Worm (Caenorhabditis elegans) whole organism, young adult: Measurements from ENCODE around the gene twk-26.

Experiments
- B0035.1 ChIP-seq: sonication (generic microtip); optimal IDR thresholded peaks from 2 replicates; lab custom pipeline; 2016; ENCODE audit warnings: missing genetic modification characterization, mild to moderate bottlenecking, missing compliant biosample characterization, missing genotype, missing genetic modification reagents
- C17E4.6 ChIP-seq: fragments of 200-800 bp; sonication (Bioruptor generic); IDR thresholded peaks from 2 replicates; pipeline ENCODE4 v1.3.6; 2022; ENCODE audit warnings: missing genetic modification reagents, missing genetic modification characterization, missing compliant biosample characterization
- K11D2.4 ChIP-seq: fragments of 200-800 bp; sonication (Bioruptor generic); IDR thresholded peaks from 2 replicates; pipeline ENCODE4 v1.3.6; 2022; ENCODE audit warnings: missing genetic modification reagents, missing genetic modification characterization, missing compliant biosample characterization
- K12H6.12 ChIP-seq: fragments of 200-800 bp; sonication (Bioruptor generic); optimal IDR thresholded peaks from 2 replicates; lab custom pipeline; 2018; ENCODE audit warnings: mild to moderate bottlenecking, missing genetic modification characterization, missing compliant biosample characterization
- ZK185.1 ChIP-seq: sonication (generic microtip); optimal IDR thresholded peaks from 2 replicates; lab custom pipeline; 2016; ENCODE audit warnings: mild to moderate bottlenecking, missing genetic modification characterization, missing compliant biosample characterization; ENCODE audit not compliant: poor library complexity, severe bottlenecking
- athp-1 ChIP-seq: sonication (generic microtip); optimal IDR thresholded peaks from 2 replicates; lab custom pipeline; 2017; ENCODE audit warnings: mild to moderate bottlenecking, missing genetic modification characterization, missing compliant biosample characterization
- attf-6 ChIP-seq: fragments of 200-800 bp; sonication (Bioruptor generic); IDR thresholded peaks from 2 replicates; pipeline ENCODE4 v1.3.6; 2022; ENCODE audit warnings: missing genetic modification reagents, missing genetic modification characterization, missing compliant biosample characterization
- cebp-1 ChIP-seq, 2 experiments: fragments of 200-800 bp in 1 of 2; sonication (Bioruptor generic) in 1 of 2; sonication (generic microtip) in 1 of 2; IDR thresholded peaks in 1 of 2; optimal IDR thresholded peaks in 1 of 2; 2 replicates each; pipeline versions ENCODE4 v1.3.6 to Lab custom; 2017 to 2022; ENCODE audit warnings: missing compliant biosample characterization in 2 of 2, missing genetic modification characterization in 2 of 2, mild to moderate bottlenecking in 1 of 2, missing genetic modification reagents in 1 of 2, moderate library complexity in 1 of 2
- chd-7 ChIP-seq: sonication (generic microtip); optimal IDR thresholded peaks from 2 replicates; lab custom pipeline; 2016; ENCODE audit warnings: mild to moderate bottlenecking, missing genetic modification characterization, moderate library complexity, missing compliant biosample characterization
- dox-1 ChIP-seq: fragments of 200-800 bp; sonication (Bioruptor generic); IDR thresholded peaks from 2 replicates; pipeline ENCODE4 v1.3.6; 2022; ENCODE audit warnings: missing genetic modification reagents, missing genetic modification characterization, missing compliant biosample characterization
- dpff-1 ChIP-seq: sonication (generic microtip); optimal IDR thresholded peaks from 2 replicates; lab custom pipeline; 2017; ENCODE audit warnings: mild to moderate bottlenecking, missing genetic modification characterization, missing compliant biosample characterization
- gei-17 ChIP-seq: fragments of 200-800 bp; sonication (Bioruptor generic); optimal IDR thresholded peaks from 2 replicates; lab custom pipeline; 2018; ENCODE audit warnings: mild to moderate bottlenecking, missing genetic modification characterization, missing compliant biosample characterization
- hlh-26 ChIP-seq: fragments of 200-800 bp; sonication (Bioruptor generic); conservative IDR thresholded peaks from 2 replicates; pipeline ENCODE4 v1.3.6; 2022; ENCODE audit warnings: missing genetic modification reagents, missing genetic modification characterization, missing compliant biosample characterization
- hmg-1.2 ChIP-seq: fragments of 200-800 bp; sonication (Bioruptor generic); IDR thresholded peaks from 2 replicates; pipeline ENCODE4 v1.3.6; 2022; ENCODE audit warnings: missing genetic modification reagents, missing genetic modification characterization, missing compliant biosample characterization
- lin-40 ChIP-seq: sonication (generic microtip); optimal IDR thresholded peaks from 2 replicates; lab custom pipeline; 2016; ENCODE audit warnings: missing genetic modification characterization, mild to moderate bottlenecking, missing compliant biosample characterization, missing genotype, missing genetic modification reagents
- lsl-1 ChIP-seq: fragments of 200-800 bp; sonication (Bioruptor generic); optimal IDR thresholded peaks from 2 replicates; lab custom pipeline; 2018; ENCODE audit warnings: mild to moderate bottlenecking, missing genetic modification characterization, moderate library complexity, missing compliant biosample characterization
- madf-10 ChIP-seq: sonication (generic microtip); optimal IDR thresholded peaks from 2 replicates; lab custom pipeline; 2016; ENCODE audit warnings: mild to moderate bottlenecking, missing genetic modification characterization, missing compliant biosample characterization
- madf-3 ChIP-seq: fragments of 200-800 bp; sonication (Bioruptor generic); IDR thresholded peaks from 2 replicates; pipeline ENCODE4 v1.3.6; 2022; ENCODE audit warnings: missing genetic modification reagents, missing genetic modification characterization, missing compliant biosample characterization
- mel-28 ChIP-seq: sonication (generic microtip); optimal IDR thresholded peaks from 2 replicates; lab custom pipeline; 2016; ENCODE audit warnings: borderline replicate concordance, mild to moderate bottlenecking, missing genetic modification characterization, missing compliant biosample characterization
- nhr-80 ChIP-seq: sonication (generic microtip); optimal IDR thresholded peaks from 2 replicates; lab custom pipeline; 2016; ENCODE audit warnings: missing genetic modification characterization, missing compliant biosample characterization
- nhr-90 ChIP-seq: sonication (generic microtip); optimal IDR thresholded peaks from 2 replicates; lab custom pipeline; 2016; ENCODE audit warnings: missing genotype, mild to moderate bottlenecking, missing genetic modification characterization, missing compliant biosample characterization
- rpc-1 ChIP-seq, 2 experiments: fragments of 150-350 bp in 1 of 2; sonication (generic microtip) in 1 of 2; optimal IDR thresholded peaks; 2 replicates each; lab custom pipeline; 2014 to 2018; ENCODE audit warnings: missing biosample characterization in 1 of 2, missing genetic modification characterization in 1 of 2, missing genetic modification reagents in 1 of 2, missing genotype in 1 of 2
- snpc-1.1 ChIP-seq: sonication (generic microtip); optimal IDR thresholded peaks from 2 replicates; lab custom pipeline; 2017; ENCODE audit warnings: missing genetic modification characterization, mild to moderate bottlenecking, missing compliant biosample characterization, antibody characterized with exemption, moderate library complexity, missing genotype, missing genetic modification reagents; ENCODE audit not compliant: insufficient read depth
- snpc-3.4 ChIP-seq: sonication (generic microtip); optimal IDR thresholded peaks from 2 replicates; lab custom pipeline; 2017; ENCODE audit warnings: missing genetic modification characterization, mild to moderate bottlenecking, missing compliant biosample characterization, antibody characterized with exemption, moderate library complexity, missing genotype, missing genetic modification reagents
- snpc-4 ChIP-seq, 5 experiments: fragments of 150-350 bp in 1 of 5; sonication (generic microtip) in 4 of 5; optimal IDR thresholded peaks; 2 replicates each; lab custom pipeline; 2014 to 2018; ENCODE audit warnings: missing genetic modification characterization in 5 of 5, missing biosample characterization in 3 of 5, antibody characterized with exemption in 2 of 5, mild to moderate bottlenecking in 2 of 5, missing compliant biosample characterization in 2 of 5, missing genotype in 2 of 5, moderate library complexity in 2 of 5, missing genetic modification reagents in 1 of 5
- somi-1 ChIP-seq: fragments of 200-800 bp; sonication (Bioruptor generic); optimal IDR thresholded peaks from 2 replicates; lab custom pipeline; 2018; ENCODE audit warnings: mild to moderate bottlenecking, missing genetic modification characterization, missing compliant biosample characterization
- tlf-1 ChIP-seq: fragments of 200-800 bp; sonication (Bioruptor generic); optimal IDR thresholded peaks from 2 replicates; lab custom pipeline; 2018; ENCODE audit warnings: mild to moderate bottlenecking, missing genetic modification characterization, missing compliant biosample characterization
- xnd-1 ChIP-seq: sonication (generic microtip); optimal IDR thresholded peaks from 2 replicates; lab custom pipeline; 2016; ENCODE audit warnings: missing genotype, missing genetic modification reagents, missing genetic modification characterization, missing compliant biosample characterization
- zfh-2 ChIP-seq: fragments of 200-800 bp; sonication (Bioruptor generic); conservative IDR thresholded peaks from 2 replicates; pipeline ENCODE4 v1.3.6; 2022; ENCODE audit warnings: missing genetic modification reagents, missing genetic modification characterization, missing compliant biosample characterization
- ztf-25 ChIP-seq: fragments of 200-800 bp; sonication (Bioruptor generic); IDR thresholded peaks from 2 replicates; pipeline ENCODE4 v1.3.6; 2022; ENCODE audit warnings: missing genetic modification reagents, missing genetic modification characterization, missing compliant biosample characterization

twk-26 gene

DNA sequence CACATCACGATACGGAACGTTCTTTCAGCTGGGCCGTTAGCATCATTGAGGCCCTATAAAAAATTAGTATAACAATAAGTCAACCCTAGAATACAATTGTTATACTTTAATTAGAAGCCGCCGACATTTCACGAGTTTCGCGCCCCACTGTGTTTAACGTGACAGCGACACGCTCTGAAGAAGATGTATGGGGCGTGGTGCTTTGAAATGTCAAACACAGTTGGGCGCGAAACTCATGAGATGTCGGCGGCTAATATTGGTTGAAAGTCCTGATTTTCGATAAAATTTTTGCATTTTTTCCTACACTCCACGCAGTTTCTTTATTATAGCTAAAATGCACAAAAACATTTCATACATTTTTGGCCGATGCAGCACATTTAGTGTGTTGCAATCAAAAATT lies 1.5 kb upstream of the twk-26 start:
- TF ChIP-seq K11D2.4 (no peak), snpc-1.1 (peak; percentile 53), snpc-3.4 (tag; lab: Kevin White, UChicago) (peak; percentile 23), snpc-4 (GFP tag; optimal IDR thresholded peaks at IDR 0.05; lab: Kevin White, UChicago) (peak; percentile 71), snpc-4 (tag; optimal IDR thresholded peaks at IDR 0.05; lab: Kevin White, UChicago) (peak in 3 of 4 experiments; percentile 56 to 93 (median 87)), athp-1 (tag; lab: Kevin White, UChicago) (no peak)

DNA sequence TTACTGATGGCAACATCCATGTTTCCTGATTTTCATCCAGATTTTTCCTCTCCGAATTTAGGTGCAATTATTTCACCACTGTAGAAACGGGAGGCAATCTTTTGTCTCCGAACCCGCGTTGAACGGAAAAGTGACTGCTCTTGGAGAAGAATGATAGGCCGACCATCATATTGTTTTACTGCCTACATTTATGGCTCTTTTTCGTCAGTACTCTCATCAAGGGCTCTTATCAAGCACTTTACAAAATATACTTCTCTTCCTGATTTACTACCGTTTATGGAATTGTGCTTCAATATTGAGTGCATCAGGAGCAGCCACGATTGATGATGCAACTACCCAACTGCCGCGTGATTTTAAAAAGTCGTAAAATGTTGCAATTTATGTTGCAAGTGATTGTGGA lies 230 bp downstream of the twk-26 start:
- no peak for TF ChIP-seq cebp-1 (GFP tag; IDR thresholded peaks at IDR 0.05; lab: Robert Waterston, UW)
- no peak for TF ChIP-seq cebp-1 (tag; optimal IDR thresholded peaks at IDR 0.05; lab: Kevin White, UChicago)
- no peak for TF ChIP-seq rpc-1 (optimal IDR thresholded peaks at IDR 0.05; lab: Kevin White, UChicago)
- TF ChIP-seq rpc-1 (tag; optimal IDR thresholded peaks at IDR 0.05; lab: Kevin White, UChicago) = no peak
- no peak for TF ChIP-seq nhr-80 (tag; lab: Kevin White, UChicago)
- TF ChIP-seq lsl-1 (GFP tag; lab: Kevin White, UChicago) = no peak
- no peak for TF ChIP-seq nhr-90
- TF ChIP-seq tlf-1 (GFP tag; lab: Kevin White, UChicago) = no peak
- TF ChIP-seq chd-7 (tag; lab: Kevin White, UChicago) = no peak
- TF ChIP-seq somi-1 (GFP tag; lab: Kevin White, UChicago) = no peak
- TF ChIP-seq hlh-26 (GFP tag; lab: Robert Waterston, UW) = no peak

DNA sequence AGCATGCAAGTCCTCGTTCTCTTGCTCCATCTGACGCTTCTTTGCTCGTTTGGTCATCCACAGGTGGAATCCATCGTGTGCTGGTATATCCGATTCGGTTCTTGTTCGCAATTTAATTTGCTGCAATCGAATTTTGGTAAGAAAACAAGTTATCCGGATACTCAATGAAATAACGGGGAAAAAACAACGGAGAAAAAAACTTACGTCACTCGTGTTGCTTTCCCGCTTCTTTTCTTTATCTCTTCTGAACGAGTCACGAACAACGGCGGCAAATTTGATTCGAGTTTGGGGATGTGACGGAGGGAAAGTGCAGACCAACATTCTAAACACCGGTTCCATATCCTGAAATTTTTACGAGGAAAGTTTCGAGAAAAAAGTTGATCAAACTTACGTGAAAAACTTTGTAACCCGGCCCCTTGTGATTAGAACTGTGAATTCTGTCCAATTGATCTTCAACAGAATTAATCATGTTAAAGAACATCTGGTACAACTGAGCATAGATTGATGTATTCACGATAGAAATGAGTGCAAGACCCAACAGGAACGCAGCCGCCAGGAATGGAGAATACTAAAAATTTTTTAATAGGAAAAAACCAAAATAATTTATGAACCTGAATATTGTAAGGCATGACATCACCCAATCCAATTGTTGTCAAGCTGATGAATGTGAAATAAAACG lies 3.2 kb downstream of the twk-26 start:
- TF ChIP-seq dpff-1 (tag; lab: Kevin White, UChicago) (no peak), zfh-2 (no peak), C17E4.6 (GFP tag; lab: Robert Waterston, UW) (no peak), mel-28 (tag; lab: Kevin White, UChicago) (no peak), xnd-1 (tag; lab: Kevin White, UChicago) (no peak), somi-1 (GFP tag; lab: Kevin White, UChicago) (no peak)

ce11 chrX:3049233-3049632 lies 5.4 kb downstream of the twk-26 start:
- TF ChIP-seq K12H6.12 (peak; percentile 50), nhr-80 (tag; lab: Kevin White, UChicago) (peak; percentile 67), dox-1 (GFP tag; lab: Robert Waterston, UW) (peak; percentile 66; the same call in 1 of the 2 replicates), madf-10 (tag; lab: Kevin White, UChicago) (no peak), ztf-25 (no peak), zfh-2 (peak; percentile 81), madf-3 (GFP tag; lab: Robert Waterston, UW) (no peak), B0035.1 (tag; lab: Kevin White, UChicago) (no peak), lin-40 (peak; percentile 29), hmg-1.2 (GFP tag; lab: Robert Waterston, UW) (peak; percentile 82; the same call in 1 of the 2 replicates), cebp-1 (GFP tag; IDR thresholded peaks at IDR 0.05; lab: Robert Waterston, UW) (no peak), cebp-1 (tag; optimal IDR thresholded peaks at IDR 0.05; lab: Kevin White, UChicago) (peak; percentile 39), attf-6 (no peak), ZK185.1 (tag; lab: Kevin White, UChicago) (no peak), gei-17 (GFP tag; lab: Kevin White, UChicago) (no peak)
